Fruit fly (Drosophila melanogaster) whole organism, adult: ENCODE measurements around the gene Moca-cyp.

Experiments
- CG33017 ChIP-seq: fragments of 200-800 bp; sonication (Bioruptor generic); optimal IDR thresholded peaks from 2 replicates; lab custom pipeline; 2018; ENCODE audit warnings: missing biosample characterization, mild to moderate bottlenecking, missing genetic modification characterization, moderate library complexity
- Clk ChIP-seq: fragments of 200-800 bp; sonication (Bioruptor generic); optimal IDR thresholded peaks from 2 replicates; lab custom pipeline; 2017; ENCODE audit warnings: missing biosample characterization, missing genetic modification characterization
- cic ChIP-seq: fragments of 200-800 bp; sonication (Bioruptor generic); optimal IDR thresholded peaks from 2 replicates; lab custom pipeline; 2017; ENCODE audit warnings: missing biosample characterization, mild to moderate bottlenecking, missing genetic modification characterization, moderate library complexity
- tj ChIP-seq: fragments of 200-800 bp; sonication (Bioruptor generic); optimal IDR thresholded peaks from 3 replicates; lab custom pipeline; 2017; ENCODE audit warnings: missing biosample characterization, mild to moderate bottlenecking, missing genetic modification characterization, moderate library complexity

dm6 chr3R:28336046-28336771 is 3.9 kb upstream of the Moca-cyp start, which contains the start of gene larp:
- TF ChIP-seq tj (GFP tag; lab: Kevin White, UChicago) = peak; percentile 55
- TF ChIP-seq CG33017 (tag; lab: Kevin White, UChicago) = no peak
- TF ChIP-seq cic = no peak
- TF ChIP-seq Clk (GFP tag; lab: Kevin White, UChicago) = no peak
